Worm (Caenorhabditis elegans) whole organism, L4/young adult: ENCODE results near the gene F21C10.1.

Experiments
- W03F9.2 ChIP-seq: fragments of 150-350 bp; optimal IDR thresholded peaks from 2 replicates; lab custom pipeline; 2014; ENCODE audit warnings: missing biosample characterization, missing genetic modification characterization
- dao-5 ChIP-seq: sonication (generic microtip); optimal IDR thresholded peaks from 2 replicates; lab custom pipeline; 2016; ENCODE audit warnings: missing genotype, missing genetic modification characterization, moderate library complexity, missing compliant biosample characterization
- him-1 ChIP-seq: sonication (generic microtip); optimal IDR thresholded peaks from 2 replicates; lab custom pipeline; 2016; ENCODE audit warnings: missing genotype, missing genetic modification reagents, missing genetic modification characterization, missing compliant biosample characterization

DNA sequence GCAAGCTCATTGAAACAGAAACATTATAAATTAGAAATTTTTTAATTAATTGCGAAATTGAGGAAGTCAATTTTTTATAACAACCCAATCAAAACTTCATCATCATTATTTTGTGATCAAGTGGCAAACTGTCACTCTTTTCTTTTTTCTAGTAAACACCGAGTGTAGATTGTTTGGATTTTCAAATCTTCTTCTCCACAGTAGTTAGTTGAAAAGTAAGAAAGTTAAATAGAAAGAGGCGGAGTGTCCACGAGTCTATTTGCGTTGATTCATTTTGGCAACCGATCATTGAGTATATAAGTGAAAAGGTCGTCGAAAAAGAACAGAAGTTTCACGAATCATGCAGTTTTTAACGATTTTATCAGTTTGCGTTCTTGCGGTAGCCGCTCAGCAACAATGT is 22.9 kb upstream of the F21C10.1 start, which contains the start of gene pqn-31:
- TF ChIP-seq him-1 (no peak), W03F9.2 (tag; lab: Kevin White, UChicago) (no peak), dao-5 (no peak)
